Worm (Caenorhabditis elegans): ENCODE results near the gene srg-15.

srg-15 gene

DNA sequence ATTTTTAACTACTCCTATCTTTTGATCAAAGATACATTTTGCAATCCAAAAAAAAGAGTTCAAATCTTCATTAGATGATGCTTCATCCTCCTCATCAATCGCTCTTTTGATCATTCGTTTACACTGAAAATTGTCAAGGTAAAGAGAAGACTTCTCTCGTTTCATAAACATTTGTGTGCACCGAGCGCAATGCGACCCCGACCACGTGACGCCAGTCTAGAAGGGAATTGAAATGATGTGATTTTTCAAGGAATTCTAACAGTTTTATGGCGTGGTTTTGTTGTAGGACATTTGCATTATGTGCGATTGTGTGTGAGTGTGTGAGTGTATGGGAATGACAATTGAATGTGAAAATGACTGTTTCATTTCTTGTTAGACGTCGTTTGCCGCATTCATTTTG is 31.1 kb upstream of the srg-15 start (continued):
- TF ChIP-seq ztf-4 (tag; optimal IDR thresholded peaks at IDR 0.05) (peak; percentile 8), fkh-4 (tag; optimal IDR thresholded peaks at IDR 0.05; ENCODE audit: borderline replicate concordance) (no peak), pqm-1 (tag; optimal IDR thresholded peaks at IDR 0.05) (no peak), lin-15B (tag; optimal IDR thresholded peaks at IDR 0.05) (no peak), pag-3 (tag; optimal IDR thresholded peaks at IDR 0.05; ENCODE audit: borderline replicate concordance, insufficient read depth) (no peak), blmp-1 (tag; optimal IDR thresholded peaks at IDR 0.05) (no peak), ceh-63 (GFP tag; optimal IDR thresholded peaks at IDR 0.05) (no peak), ceh-90 (tag; optimal IDR thresholded peaks at IDR 0.05) (no peak), nhr-28 (tag; optimal IDR thresholded peaks at IDR 0.05) (no peak), grh-1 (GFP tag; IDR thresholded peaks at IDR 0.05) (no peak), lin-14 (GFP tag; optimal IDR thresholded peaks at IDR 0.05) (peak; percentile 74), nhr-47 (tag; optimal IDR thresholded peaks at IDR 0.05) (peak; percentile 2), C34B4.2 (tag; optimal IDR thresholded peaks at IDR 0.05) (no peak), dpl-1 (GFP tag; optimal IDR thresholded peaks at IDR 0.05) (peak in 2 of 3 experiments; percentile 8 to 16), nhr-19 (GFP tag; conservative IDR thresholded peaks at IDR 0.05) (peak; percentile 72), tlp-1 (tag; optimal IDR thresholded peaks at IDR 0.05) (no peak), nhr-71 (tag; optimal IDR thresholded peaks at IDR 0.05) (peak; percentile 79), nhr-85 (tag) (peak; percentile 78), fkh-10 (GFP tag; optimal IDR thresholded peaks at IDR 0.05) (no peak), lin-39 (tag; optimal IDR thresholded peaks at IDR 0.05) (no peak), egl-27 (tag; optimal IDR thresholded peaks at IDR 0.05) (no peak), nhr-20 (tag; optimal IDR thresholded peaks at IDR 0.05) (peak; percentile 81), lin-35 (GFP tag; optimal IDR thresholded peaks at IDR 0.05) (peak; percentile 4 to 55)

DNA sequence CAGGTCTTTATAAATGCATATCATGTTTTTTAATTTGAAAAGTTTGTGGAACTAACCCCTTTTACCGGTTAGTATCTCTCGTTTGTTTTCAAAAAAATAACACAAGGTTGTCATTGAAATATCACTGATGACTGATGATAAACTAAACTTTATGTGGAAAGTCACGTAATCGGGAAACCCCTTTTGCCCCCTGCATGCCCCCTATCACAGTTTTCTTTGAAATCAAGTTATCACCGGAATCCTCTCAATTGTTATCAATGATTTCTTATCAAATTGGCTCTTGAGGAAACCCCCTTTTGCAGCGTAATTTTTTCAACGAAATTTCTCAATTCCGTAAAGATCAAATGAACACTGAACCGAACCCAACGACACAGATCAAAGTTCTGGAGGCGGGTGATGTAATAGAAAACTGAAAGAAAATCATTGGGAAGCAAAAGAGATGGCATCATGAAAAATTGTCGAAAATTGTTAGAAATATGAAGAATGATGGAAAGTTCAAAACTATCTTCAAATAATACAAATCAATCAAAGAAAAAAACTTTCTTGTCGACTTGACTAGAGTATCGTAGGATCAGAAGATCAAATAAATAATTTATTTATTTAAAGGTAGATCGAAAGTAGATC is 30.2 kb upstream of the srg-15 start:
- TF ChIP-seq zip-4 (GFP tag; optimal IDR thresholded peaks at IDR 0.05) (no peak), pqm-1 (tag; optimal IDR thresholded peaks at IDR 0.05) (peak; percentile 63), ceh-88 (GFP tag; IDR thresholded peaks at IDR 0.05) (no peak), C04F5.9 (tag; optimal IDR thresholded peaks at IDR 0.05) (no peak), zag-1 (tag; optimal IDR thresholded peaks at IDR 0.05) (no peak), sox-4 (tag; optimal IDR thresholded peaks at IDR 0.05) (no peak), lin-14 (GFP tag; optimal IDR thresholded peaks at IDR 0.05) (peak; percentile 80), lsy-2 (tag; optimal IDR thresholded peaks at IDR 0.05) (peak; percentile 5), egl-13 (tag; optimal IDR thresholded peaks at IDR 0.05) (no peak), snpc-4 (tag; optimal IDR thresholded peaks at IDR 0.05) (no peak), blmp-1 (tag; optimal IDR thresholded peaks at IDR 0.05) (peak; percentile 83), unc-30 (tag; optimal IDR thresholded peaks at IDR 0.05) (no peak), C34B4.2 (tag; optimal IDR thresholded peaks at IDR 0.05) (no peak), ceh-90 (tag; optimal IDR thresholded peaks at IDR 0.05) (no peak), ceh-82 (tag; optimal IDR thresholded peaks at IDR 0.05) (no peak), hlh-17 (GFP tag; optimal IDR thresholded peaks at IDR 0.05; ENCODE audit: borderline replicate concordance) (no peak), lin-39 (tag; optimal IDR thresholded peaks at IDR 0.05) (no peak), vab-15 (tag; optimal IDR thresholded peaks at IDR 0.05) (no peak), unc-130 (tag; optimal IDR thresholded peaks at IDR 0.05) (peak; percentile 23), nhr-47 (tag; optimal IDR thresholded peaks at IDR 0.05) (peak; percentile 45), nhr-90 (tag; optimal IDR thresholded peaks at IDR 0.05; ENCODE audit: poor library complexity) (peak; percentile 74), sup-37 (GFP tag; optimal IDR thresholded peaks at IDR 0.05) (no peak), tbx-2 (tag; optimal IDR thresholded peaks at IDR 0.05) (peak; percentile 65), efl-3 (GFP tag; optimal IDR thresholded peaks at IDR 0.05) (no peak), lin-13 (GFP tag; optimal IDR thresholded peaks at IDR 0.05) (no peak), nhr-19 (GFP tag; conservative IDR thresholded peaks at IDR 0.05) (peak; percentile 77), lin-15B (tag; optimal IDR thresholded peaks at IDR 0.05) (no peak), sptf-1 (tag; optimal IDR thresholded peaks at IDR 0.05) (no peak), C16A3.4 (tag; optimal IDR thresholded peaks at IDR 0.05) (peak; percentile 14), xbp-1 (tag; optimal IDR thresholded peaks at IDR 0.05) (no peak), snu-23 (GFP tag; optimal IDR thresholded peaks at IDR 0.05) (peak; percentile 70), mab-9 (GFP tag; IDR thresholded peaks at IDR 0.05) (no peak), efl-1 (optimal IDR thresholded peaks at IDR 0.05) (peak in 1 of 2 experiments; percentile 15), efl-1 (GFP tag; optimal IDR thresholded peaks at IDR 0.05 in 1 of 2) (peak in 1 of 2 experiments; percentile 89), nhr-20 (tag; optimal IDR thresholded peaks at IDR 0.05) (peak; percentile 93), swsn-7 (tag; optimal IDR thresholded peaks at IDR 0.05) (no peak), ces-1 (GFP tag; optimal IDR thresholded peaks at IDR 0.05) (no peak)
